Worm (Caenorhabditis elegans) whole organism, L1 larva: Measurements from ENCODE around the gene sru-31.

Experiments used
- C04F5.9 ChIP-seq: sonication (generic microtip); optimal IDR thresholded peaks from 2 replicates; lab custom pipeline; 2016; ENCODE audit warnings: missing genetic modification characterization, missing compliant biosample characterization
- alr-1 ChIP-seq: fragments of 200-800 bp; sonication (Bioruptor generic); optimal IDR thresholded peaks from 2 replicates; lab custom pipeline; 2018; ENCODE audit warnings: borderline replicate concordance, mild to moderate bottlenecking, missing genetic modification characterization, missing compliant biosample characterization
- blmp-1 ChIP-seq: fragments of 150-350 bp; optimal IDR thresholded peaks from 2 replicates; lab custom pipeline; 2014; ENCODE audit warnings: missing biosample characterization, missing genetic modification characterization
- ceh-63 ChIP-seq: fragments of 200-800 bp; sonication (Bioruptor generic); optimal IDR thresholded peaks from 2 replicates; lab custom pipeline; 2018; ENCODE audit warnings: mild to moderate bottlenecking, missing genetic modification characterization, missing compliant biosample characterization
- ceh-82 ChIP-seq, 3 experiments: fragments of 150-350 bp in 1 of 3; sonication (generic microtip) in 2 of 3; optimal IDR thresholded peaks; 2 replicates each; lab custom pipeline; 2014 to 2017; ENCODE audit warnings: missing biosample characterization in 3 of 3, missing genetic modification characterization in 3 of 3
- dpl-1 ChIP-seq, 3 experiments: fragments of 150-350 bp in 2 of 3; sonication (generic microtip) in 1 of 3; optimal IDR thresholded peaks; 2 replicates each; lab custom pipeline; 2014 to 2017; ENCODE audit warnings: missing biosample characterization in 3 of 3, missing genetic modification characterization in 3 of 3, missing genetic modification reagents in 3 of 3
- efl-1 ChIP-seq, 4 experiments: fragments of 150-350 bp; optimal IDR thresholded peaks in 3 of 4; peaks in 1 of 4; 1 replicate in 1 of 4; 2 replicates in 3 of 4; lab custom pipeline; 2014; ENCODE audit warnings: missing biosample characterization in 2 of 4, missing genetic modification characterization in 2 of 4, missing genetic modification reagents in 2 of 4
- efl-3 ChIP-seq: fragments of 200-800 bp; sonication (Bioruptor generic); optimal IDR thresholded peaks from 2 replicates; lab custom pipeline; 2018; ENCODE audit warnings: mild to moderate bottlenecking, missing genetic modification characterization, missing compliant biosample characterization
- egl-13 ChIP-seq: sonication (generic microtip); optimal IDR thresholded peaks from 2 replicates; lab custom pipeline; 2016; ENCODE audit warnings: missing genotype, missing genetic modification reagents, missing genetic modification characterization, missing compliant biosample characterization
- elt-3 ChIP-seq, 6 experiments: fragments of 150-350 bp in 1 of 6; sonication (generic microtip); optimal IDR thresholded peaks; 2 replicates each; lab custom pipeline; 2017 to 2018; ENCODE audit warnings: missing biosample characterization in 6 of 6, missing genetic modification characterization in 6 of 6, inconsistent platforms in 1 of 6
- fos-1 ChIP-seq: fragments of 150-350 bp; optimal IDR thresholded peaks from 2 replicates; lab custom pipeline; 2014; ENCODE audit warnings: missing biosample characterization, missing genetic modification characterization
- grh-1 ChIP-seq: fragments of 200-800 bp; sonication (Bioruptor generic); IDR thresholded peaks from 2 replicates; pipeline ENCODE4 v1.3.6; 2022; ENCODE audit warnings: missing genetic modification reagents, missing genetic modification characterization, missing compliant biosample characterization
- isw-1 ChIP-seq: fragments of 200-800 bp; sonication (Bioruptor generic); IDR thresholded peaks from 2 replicates; pipeline ENCODE4 v1.3.6; 2022; ENCODE audit warnings: missing genetic modification characterization, missing compliant biosample characterization
- lin-14 ChIP-seq: fragments of 200-800 bp; sonication (Bioruptor generic); optimal IDR thresholded peaks from 2 replicates; lab custom pipeline; 2018; ENCODE audit warnings: mild to moderate bottlenecking, missing genetic modification characterization, moderate library complexity, missing compliant biosample characterization
- lin-35 ChIP-seq, 2 experiments: fragments of 150-350 bp; optimal IDR thresholded peaks; 2 replicates each; lab custom pipeline; 2014; ENCODE audit warnings: missing biosample characterization in 2 of 2, missing genetic modification characterization in 2 of 2, missing genetic modification reagents in 2 of 2
- lir-3 ChIP-seq: sonication (generic microtip); optimal IDR thresholded peaks from 2 replicates; lab custom pipeline; 2016; ENCODE audit warnings: mild to moderate bottlenecking, missing genetic modification characterization, moderate library complexity, missing compliant biosample characterization; ENCODE audit not compliant: poor library complexity
- mdl-1 ChIP-seq, 2 experiments: fragments of 150-350 bp; optimal IDR thresholded peaks; 2 replicates each; lab custom pipeline; 2014 to 2017; ENCODE audit warnings: missing biosample characterization in 2 of 2, missing genetic modification characterization in 2 of 2, inconsistent platforms in 1 of 2
- mef-2 ChIP-seq: fragments of 150-350 bp; optimal IDR thresholded peaks from 2 replicates; lab custom pipeline; 2014; ENCODE audit warnings: missing biosample characterization, missing genetic modification characterization
- mep-1 ChIP-seq: fragments of 150-350 bp; optimal IDR thresholded peaks from 2 replicates; lab custom pipeline; 2014; ENCODE audit warnings: missing biosample characterization, missing genetic modification characterization
- nhr-11 ChIP-seq: fragments of 150-350 bp; optimal IDR thresholded peaks from 2 replicates; lab custom pipeline; 2014; ENCODE audit warnings: missing biosample characterization, missing genetic modification characterization
- nhr-12 ChIP-seq: sonication (generic microtip); optimal IDR thresholded peaks from 2 replicates; lab custom pipeline; 2017; ENCODE audit warnings: missing biosample characterization, missing genetic modification characterization
- nhr-19 ChIP-seq: fragments of 200-800 bp; sonication (Bioruptor generic); conservative IDR thresholded peaks from 2 replicates; pipeline ENCODE4 v1.3.6; 2022; ENCODE audit warnings: missing genetic modification characterization, missing compliant biosample characterization
- nhr-20 ChIP-seq: sonication (generic microtip); optimal IDR thresholded peaks from 2 replicates; lab custom pipeline; 2016; ENCODE audit warnings: mild to moderate bottlenecking, missing genetic modification characterization, missing compliant biosample characterization
- nhr-28 ChIP-seq: fragments of 150-350 bp; optimal IDR thresholded peaks from 2 replicates; lab custom pipeline; 2014; ENCODE audit warnings: missing biosample characterization, missing genetic modification characterization
- nhr-76 ChIP-seq: sonication (generic microtip); optimal IDR thresholded peaks from 2 replicates; lab custom pipeline; 2017; ENCODE audit warnings: missing biosample characterization, missing genetic modification characterization
- pag-3 ChIP-seq: sonication (generic microtip); optimal IDR thresholded peaks from 2 replicates; lab custom pipeline; 2017; ENCODE audit warnings: missing genetic modification characterization, mild to moderate bottlenecking, missing compliant biosample characterization, antibody characterized with exemption, borderline replicate concordance; ENCODE audit not compliant: insufficient read depth
- pax-3 ChIP-seq: fragments of 200-800 bp; sonication (Bioruptor generic); optimal IDR thresholded peaks from 2 replicates; lab custom pipeline; 2018; ENCODE audit warnings: mild to moderate bottlenecking, missing genetic modification characterization, moderate library complexity, missing compliant biosample characterization
- pqm-1 ChIP-seq: sonication (generic microtip); optimal IDR thresholded peaks from 3 replicates; lab custom pipeline; 2017; ENCODE audit warnings: missing biosample characterization, missing genetic modification characterization
- skn-1 ChIP-seq: fragments of 150-350 bp; optimal IDR thresholded peaks from 2 replicates; lab custom pipeline; 2014; ENCODE audit warnings: missing biosample characterization, missing genetic modification characterization
- snpc-4 ChIP-seq: fragments of 150-350 bp; optimal IDR thresholded peaks from 2 replicates; lab custom pipeline; 2014; ENCODE audit warnings: missing biosample characterization, missing genetic modification characterization
- sup-37 ChIP-seq: fragments of 200-800 bp; sonication (Bioruptor generic); optimal IDR thresholded peaks from 2 replicates; lab custom pipeline; 2018; ENCODE audit warnings: mild to moderate bottlenecking, missing genetic modification characterization, missing compliant biosample characterization
- unc-130 ChIP-seq: fragments of 150-350 bp; optimal IDR thresholded peaks from 2 replicates; lab custom pipeline; 2017; ENCODE audit warnings: missing biosample characterization, missing genetic modification characterization, inconsistent platforms
- unc-30 ChIP-seq: sonication (generic microtip); optimal IDR thresholded peaks from 2 replicates; lab custom pipeline; 2017; ENCODE audit warnings: missing biosample characterization, missing genetic modification characterization
- unc-62 ChIP-seq: fragments of 150-350 bp; optimal IDR thresholded peaks from 2 replicates; lab custom pipeline; 2014; ENCODE audit warnings: missing biosample characterization, missing genetic modification reagents, missing genetic modification characterization
- unc-86 ChIP-seq: sonication (generic microtip); optimal IDR thresholded peaks from 2 replicates; lab custom pipeline; 2016; ENCODE audit warnings: missing genetic modification characterization, missing compliant biosample characterization
- zag-1 ChIP-seq: fragments of 150-350 bp; optimal IDR thresholded peaks from 2 replicates; lab custom pipeline; 2014; ENCODE audit warnings: missing biosample characterization, missing genetic modification characterization
- zip-4 ChIP-seq: fragments of 200-800 bp; sonication (Bioruptor generic); optimal IDR thresholded peaks from 2 replicates; lab custom pipeline; 2018; ENCODE audit warnings: mild to moderate bottlenecking, missing genetic modification characterization, moderate library complexity, missing compliant biosample characterization
- ztf-4 ChIP-seq: fragments of 150-350 bp; optimal IDR thresholded peaks from 2 replicates; lab custom pipeline; 2014; ENCODE audit warnings: missing biosample characterization, missing genetic modification characterization

Gene sru-31

ce11 chrV:9833900-9834299 lies 17.4 kb downstream of the sru-31 start, which contains the start of gene sru-40:
TSS of gene sru-40 (minus strand) at chrV:9834000.
- no peak for TF ChIP-seq unc-130 (tag; lab: Kevin White, UChicago)
- TF ChIP-seq ceh-63 (GFP tag; lab: Kevin White, UChicago) = no peak
- no peak for TF ChIP-seq blmp-1 (tag; lab: Kevin White, UChicago)
- no peak for TF ChIP-seq pqm-1
- TF ChIP-seq nhr-20 (tag; lab: Kevin White, UChicago) = no peak
- TF ChIP-seq nhr-28 = no peak
- TF ChIP-seq skn-1 (tag; lab: Kevin White, UChicago) = no peak
- TF ChIP-seq ztf-4 (tag; lab: Kevin White, UChicago) = no peak
- no peak for TF ChIP-seq efl-1 (optimal IDR thresholded peaks at IDR 0.05; lab: Kevin White, UChicago)
- no peak for TF ChIP-seq efl-1 (GFP tag; optimal IDR thresholded peaks at IDR 0.05 in 1 of 2; lab: Kevin White, UChicago)

ce11 chrV:9835945-9836344 lies 19.5 kb downstream of the sru-31 start, which contains the start of gene sru-38:
TSS of gene sru-38 (minus strand) at chrV:9836045.
- TF ChIP-seq ceh-82 (tag; optimal IDR thresholded peaks at IDR 0.05; lab: Kevin White, UChicago) (no peak), unc-130 (tag; lab: Kevin White, UChicago) (no peak), fos-1 (no peak), efl-3 (no peak), sup-37 (GFP tag; lab: Kevin White, UChicago) (no peak), mep-1 (tag; lab: Kevin White, UChicago) (no peak), nhr-11 (tag; lab: Kevin White, UChicago) (no peak), mef-2 (no peak), grh-1 (GFP tag; lab: Robert Waterston, UW) (no peak), nhr-28 (no peak)

- TF ChIP-seq nhr-12 (no peak), zip-4 (GFP tag; lab: Kevin White, UChicago) (no peak), isw-1 (no peak), mdl-1 (tag; optimal IDR thresholded peaks at IDR 0.05; lab: Kevin White, UChicago) (no peak), zag-1 (tag; lab: Kevin White, UChicago) (no peak), dpl-1 (GFP tag; optimal IDR thresholded peaks at IDR 0.05; lab: Kevin White, UChicago) (no peak), egl-13 (no peak), nhr-76 (tag; lab: Kevin White, UChicago) (no peak), C04F5.9 (tag; lab: Kevin White, UChicago) (no peak), pqm-1 (no peak), pag-3 (tag; lab: Kevin White, UChicago) (no peak), unc-30 (no peak), pax-3 (tag; lab: Kevin White, UChicago) (no peak)
- TF ChIP-seq, all 84 proteins: peak for 0
These were observed 21.2 kb downstream of the sru-31 start, which contains the start of gene srsx-21 for ce11 chrV:9837679-9838078. TSS of gene srsx-21 (plus strand) at chrV:9837979.

- no peak for TF ChIP-seq ztf-4 (tag; lab: Kevin White, UChicago)
- TF ChIP-seq lir-3 (tag; lab: Kevin White, UChicago) = no peak
- no peak for TF ChIP-seq unc-130 (tag; lab: Kevin White, UChicago)
- no peak for TF ChIP-seq unc-62 (GFP tag; lab: Kevin White, UChicago)
- no peak for TF ChIP-seq nhr-19 (GFP tag; lab: Robert Waterston, UW)
- TF ChIP-seq elt-3 (tag; optimal IDR thresholded peaks at IDR 0.05; lab: Kevin White, UChicago) = no peak
- TF ChIP-seq lin-14 (GFP tag; lab: Kevin White, UChicago) = no peak
- no peak for TF ChIP-seq unc-86 (tag; lab: Kevin White, UChicago)
- TF ChIP-seq blmp-1 (tag; lab: Kevin White, UChicago) = no peak
- no peak for TF ChIP-seq snpc-4 (tag; lab: Kevin White, UChicago)
- TF ChIP-seq alr-1 (tag; lab: Kevin White, UChicago) = no peak
- no peak for TF ChIP-seq lin-35 (GFP tag; optimal IDR thresholded peaks at IDR 0.05; lab: Kevin White, UChicago)
These were observed 24.9 kb downstream of the sru-31 start, which contains the start of gene sru-36 for ce11 chrV:9841376-9841775. TSS of gene sru-36 (plus strand) at chrV:9841676.
